Fruit fly (Drosophila melanogaster) Kc167 (cell line): Measurements from ENCODE around the gene Ncc69.

Experiments
- h ChIP-seq: fragments of >200 bp; optimal IDR thresholded peaks from 3 replicates; lab custom pipeline; 2018; ENCODE audit warnings: missing external identifiers
- psq ChIP-seq: fragments of >200 bp; optimal IDR thresholded peaks from 2 replicates; lab custom pipeline; 2017; ENCODE audit warnings: missing external identifiers

DNA sequence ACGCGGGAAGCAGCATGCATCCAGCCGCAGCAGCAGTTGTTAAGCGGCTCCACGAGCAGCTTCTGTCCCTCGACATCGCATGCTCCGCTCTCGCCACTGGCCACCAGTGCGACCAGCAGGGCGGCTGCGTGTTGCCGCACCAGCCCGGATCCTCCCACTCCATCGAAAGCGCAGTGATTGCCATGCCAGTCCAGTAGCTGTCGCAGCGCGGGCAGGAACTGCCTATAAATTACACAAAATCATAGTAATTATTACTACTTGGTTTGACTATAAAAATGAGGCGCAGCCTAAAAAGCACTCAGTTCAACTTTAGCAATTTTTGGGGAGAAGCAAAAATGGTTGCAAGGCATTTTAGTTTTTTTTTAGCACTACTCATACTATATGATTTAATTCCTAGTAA, 4.6 kb upstream of the Ncc69 start, which contains the start of gene Obp69a:
- TF ChIP-seq psq (lab: Kevin White, UChicago), result no peak
- no peak for TF ChIP-seq h (lab: Kevin White, UChicago)
